Fruit fly (Drosophila melanogaster): Measurements from ENCODE around the gene ds.

- TF ChIP-seq Myc (optimal IDR thresholded peaks at IDR 0.05) (no peak), insv (optimal IDR thresholded peaks at IDR 0.05) (no peak), h (optimal IDR thresholded peaks at IDR 0.05) (no peak)
Measured at dm6 chr2L:650864-651263, 63.9 kb downstream of the ds start.

Measured in Kc167 (cell line).